Fruit fly (Drosophila melanogaster) S2 (cell line): Measurements from ENCODE around the gene CG15717.

Experiments
- CG8478 ChIP-seq: fragments of >200 bp; optimal IDR thresholded peaks from 2 replicates; lab custom pipeline; 2018
- CTCF ChIP-seq, 2 experiments: fragments of >200 bp; optimal IDR thresholded peaks; 2 replicates each; lab custom pipeline; 2018

DNA sequence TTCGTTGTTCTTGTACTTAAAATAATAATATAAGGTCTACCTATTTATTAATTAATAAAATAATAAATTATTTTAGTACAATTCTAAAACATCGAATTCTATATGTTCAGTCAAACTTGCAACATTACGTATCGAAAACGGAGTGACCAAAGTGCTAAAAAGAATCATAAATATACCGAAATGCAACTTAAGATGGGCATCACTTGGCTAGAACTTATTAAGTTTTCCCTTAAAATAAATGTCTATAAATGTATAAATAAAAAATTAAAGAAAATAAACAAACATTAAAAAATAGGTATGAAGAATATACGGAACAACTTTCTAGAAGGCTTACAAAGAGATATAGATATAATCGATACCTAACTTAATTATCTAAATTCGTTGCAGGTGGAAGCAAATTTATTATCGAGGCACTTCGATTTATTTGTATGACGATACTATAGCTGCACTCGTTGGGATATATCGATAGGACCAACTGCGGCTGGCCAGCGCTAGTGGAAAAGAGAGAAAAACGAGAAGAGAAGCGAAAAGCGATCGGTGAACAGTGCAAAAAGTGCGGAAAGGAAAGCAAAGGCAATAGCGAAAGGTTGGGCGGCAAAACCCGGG is 38.0 kb upstream of the CG15717 start, which contains the start of gene lic:
- TF ChIP-seq CTCF (optimal IDR thresholded peaks at IDR 0.05; lab: Kevin White, UChicago), result no peak
- no peak for TF ChIP-seq CG8478 (lab: Kevin White, UChicago)
